Fruit fly (Drosophila melanogaster) whole organism, prepupa: ENCODE results near the gene yrt.

Source experiments
- CG3919 ChIP-seq: fragments of 200-800 bp; sonication (Bioruptor generic); optimal IDR thresholded peaks from 3 replicates; lab custom pipeline; 2016; ENCODE audit warnings: missing biosample characterization, missing genetic modification characterization
- Gug ChIP-seq: fragments of 200-800 bp; sonication (Bioruptor generic); IDR thresholded peaks from 2 replicates; pipeline ENCODE4 v1.3.6; 2022; ENCODE audit warnings: missing biosample characterization, missing genetic modification characterization
- Met ChIP-seq: fragments of 200-800 bp; sonication (Bioruptor generic); optimal IDR thresholded peaks from 3 replicates; lab custom pipeline; 2016; ENCODE audit warnings: missing biosample characterization, missing genetic modification characterization
- OdsH ChIP-seq: fragments of 200-800 bp; sonication (Bioruptor generic); optimal IDR thresholded peaks from 3 replicates; lab custom pipeline; 2016; ENCODE audit warnings: missing biosample characterization, missing genetic modification characterization
- esn ChIP-seq: fragments of 200-800 bp; sonication (Bioruptor generic); optimal IDR thresholded peaks from 2 replicates; lab custom pipeline; 2016; ENCODE audit warnings: missing biosample characterization, mild to moderate bottlenecking, missing genetic modification characterization, moderate library complexity
- fd85E ChIP-seq: fragments of 200-800 bp; sonication (Bioruptor generic); optimal IDR thresholded peaks from 3 replicates; lab custom pipeline; 2016; ENCODE audit warnings: missing biosample characterization, missing genetic modification characterization

DNA sequence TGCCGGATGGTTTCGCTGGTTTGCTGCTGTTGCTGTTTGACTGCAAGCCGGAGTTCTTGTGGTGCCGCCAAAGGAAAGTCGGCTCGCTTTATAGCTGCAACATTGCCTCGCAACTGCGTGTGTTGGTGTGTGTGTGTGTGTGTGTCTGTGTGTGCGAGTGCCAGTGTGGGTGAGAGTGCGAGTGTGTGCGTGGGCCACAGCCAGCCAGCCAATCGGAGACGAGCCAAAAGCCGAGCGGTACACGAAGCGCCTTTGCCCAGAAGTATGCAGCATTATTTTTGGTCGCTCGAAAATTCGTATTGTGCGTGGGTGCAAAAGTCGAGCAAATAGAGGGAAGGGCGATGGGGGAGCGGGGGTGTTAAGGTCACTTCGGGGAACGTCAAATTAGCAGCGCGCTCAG is 39.7 kb downstream of the yrt start, which contains the start of gene CCHa2:
- TF ChIP-seq esn (GFP tag; lab: Kevin White, UChicago) (no peak), Gug (no peak), fd85E (GFP tag; lab: Kevin White, UChicago) (no peak), Met (GFP tag; lab: Kevin White, UChicago) (no peak), OdsH (GFP tag; lab: Kevin White, UChicago) (no peak), CG3919 (GFP tag; lab: Kevin White, UChicago) (no peak)
